Fruit fly (Drosophila melanogaster): ENCODE results near the gene CG8003.

CG8003 gene

dm6 chr3L:10678545-10679067 lies 17.3 kb downstream of the CG8003 start (continued):
- TF ChIP-seq CG18011 (GFP tag; optimal IDR thresholded peaks at IDR 0.05), result peak; percentile 79
- TF ChIP-seq ewg (GFP tag; optimal IDR thresholded peaks at IDR 0.05), result peak; percentile 85
- peak; percentile 72 for TF ChIP-seq CG2116 (GFP tag; optimal IDR thresholded peaks at IDR 0.05)
- peak; percentile 93 for TF ChIP-seq chinmo (GFP tag; IDR thresholded peaks at IDR 0.05; ENCODE audit: partially characterized antibody)
- peak; percentile 96 for TF ChIP-seq seq (GFP tag; IDR thresholded peaks at IDR 0.05)
- peak; percentile 76 for TF ChIP-seq emc (GFP tag; optimal IDR thresholded peaks at IDR 0.05)
- TF ChIP-seq CG32767 (GFP tag; IDR thresholded peaks at IDR 0.05), result peak; percentile 94
- peak; percentile 96 for TF ChIP-seq CG2120 (GFP tag; optimal IDR thresholded peaks at IDR 0.05)
- peak; percentile 64 for TF ChIP-seq da (GFP tag; optimal IDR thresholded peaks at IDR 0.05)
- TF ChIP-seq CoRest (tag; optimal IDR thresholded peaks at IDR 0.05), result peak; percentile 97
- TF ChIP-seq pho (GFP tag; optimal IDR thresholded peaks at IDR 0.05), result peak; percentile 92
- TF ChIP-seq Ada2b (GFP tag; IDR thresholded peaks at IDR 0.05), result peak; percentile 90
- TF ChIP-seq CG10654 (GFP tag; optimal IDR thresholded peaks at IDR 0.05), result peak; percentile 83
- TF ChIP-seq CG18764 (GFP tag; optimal IDR thresholded peaks at IDR 0.05), result peak; percentile 77
- TF ChIP-seq CG17802 (tag; optimal IDR thresholded peaks at IDR 0.05), result peak; percentile 58
- peak; percentile 89; the same call in 1 of the 3 replicates for TF ChIP-seq CG2199 (GFP tag; IDR thresholded peaks at IDR 0.05)
- TF ChIP-seq CG8478 (optimal IDR thresholded peaks at IDR 0.05), result no peak
- TF ChIP-seq psq (GFP tag; optimal IDR thresholded peaks at IDR 0.05), result peak; percentile 63
- TF ChIP-seq CG13775 (GFP tag; optimal IDR thresholded peaks at IDR 0.05), result peak; percentile 95
- peak; percentile 90 for TF ChIP-seq CG4730 (GFP tag; IDR thresholded peaks at IDR 0.05)
- TF ChIP-seq mirr (GFP tag; optimal IDR thresholded peaks at IDR 0.05), result peak; percentile 83
- TF ChIP-seq fu2 (GFP tag; optimal IDR thresholded peaks at IDR 0.05), result peak; percentile 80
- TF ChIP-seq twi (tag; optimal IDR thresholded peaks at IDR 0.05), result peak; percentile 87
- peak; percentile 76 for TF ChIP-seq fd102C (GFP tag; optimal IDR thresholded peaks at IDR 0.05)
- peak; percentile 63 for TF ChIP-seq CG7928 (GFP tag; optimal IDR thresholded peaks at IDR 0.05)
- peak; percentile 96 for TF ChIP-seq bcd (GFP tag; optimal IDR thresholded peaks at IDR 0.05)
- peak; percentile 98 for TF ChIP-seq CG11695 (GFP tag; IDR thresholded peaks at IDR 0.05)
- peak; percentile 96 for TF ChIP-seq lab (GFP tag; optimal IDR thresholded peaks at IDR 0.05)
- TF ChIP-seq Ptx1 (GFP tag; IDR thresholded peaks at IDR 0.05), result peak; percentile 95
- peak; percentile 92 for TF ChIP-seq slp2 (GFP tag; optimal IDR thresholded peaks at IDR 0.05)
- no peak for TF ChIP-seq hth (optimal IDR thresholded peaks at IDR 0.05)
- TF ChIP-seq CG12391 (tag; optimal IDR thresholded peaks at IDR 0.05), result peak; percentile 97
- peak; percentile 91 for TF ChIP-seq CG13624 (GFP tag; optimal IDR thresholded peaks at IDR 0.05)
- peak; percentile 94 for TF ChIP-seq Side (GFP tag; optimal IDR thresholded peaks at IDR 0.05)
- peak; percentile 87 for TF ChIP-seq Camta (GFP tag; optimal IDR thresholded peaks at IDR 0.05)
- peak; percentile 83 for TF ChIP-seq CG2202 (tag; optimal IDR thresholded peaks at IDR 0.05)
- TF ChIP-seq CG14860 (GFP tag; IDR thresholded peaks at IDR 0.05; ENCODE audit: partially characterized antibody), result no peak
- TF ChIP-seq CG11560 (tag; IDR thresholded peaks at IDR 0.05), result peak; percentile 80
- TF ChIP-seq CG14710 (tag; optimal IDR thresholded peaks at IDR 0.05), result peak; percentile 95
- TF ChIP-seq trh (GFP tag; optimal IDR thresholded peaks at IDR 0.05), result peak; percentile 85
- TF ChIP-seq usp (GFP tag; optimal IDR thresholded peaks at IDR 0.05), result no peak
- TF ChIP-seq CG42726 (GFP tag; IDR thresholded peaks at IDR 0.05; ENCODE audit: partially characterized antibody), result no peak
- peak; percentile 73 for TF ChIP-seq ERR (GFP tag; optimal IDR thresholded peaks at IDR 0.05)
- peak; percentile 92 for TF ChIP-seq CG14014 (GFP tag; IDR thresholded peaks at IDR 0.05)
- peak; percentile 96 for TF ChIP-seq CG11504 (tag; optimal IDR thresholded peaks at IDR 0.05)
- peak; percentile 96 for TF ChIP-seq CG15269 (tag; optimal IDR thresholded peaks at IDR 0.05)
- TF ChIP-seq ind (GFP tag; optimal IDR thresholded peaks at IDR 0.05), result peak; percentile 86
- peak; percentile 85 for TF ChIP-seq rib (GFP tag; IDR thresholded peaks at IDR 0.05)
- peak; percentile 94; the same call in 2 of the 3 replicates for TF ChIP-seq so (GFP tag; IDR thresholded peaks at IDR 0.05)
- TF ChIP-seq eve (GFP tag; optimal IDR thresholded peaks at IDR 0.05), result peak in 1 of 2 experiments; percentile 94
- peak; percentile 92 for TF ChIP-seq CG15696 (tag; optimal IDR thresholded peaks at IDR 0.05)

Measured in whole organism, embryonic.